Fruit fly (Drosophila melanogaster): Measurements from ENCODE around the gene Nfs1.

The Nfs1 gene

dm6 chr2L:12045578-12045940, 46.1 kb downstream of the Nfs1 start:
- TF ChIP-seq CG14655 (GFP tag; optimal IDR thresholded peaks at IDR 0.05) (no peak), Pif1B (GFP tag; optimal IDR thresholded peaks at IDR 0.05) (no peak), Snoo (tag; optimal IDR thresholded peaks at IDR 0.05) (no peak), CG9948 (tag; optimal IDR thresholded peaks at IDR 0.05) (no peak), Pif1A (GFP tag; optimal IDR thresholded peaks at IDR 0.05) (no peak), CG12605 (GFP tag; IDR thresholded peaks at IDR 0.05) (no peak), EcR (GFP tag; optimal IDR thresholded peaks at IDR 0.05) (no peak), CG13204 (GFP tag; optimal IDR thresholded peaks at IDR 0.05) (no peak), CG8159 (tag; optimal IDR thresholded peaks at IDR 0.05) (no peak), CG32121 (GFP tag; IDR thresholded peaks at IDR 0.05) (no peak), CG17806 (tag; optimal IDR thresholded peaks at IDR 0.05) (no peak), rn (GFP tag; IDR thresholded peaks at IDR 0.05) (no peak), CG15710 (tag; optimal IDR thresholded peaks at IDR 0.05) (no peak), CG34367 (tag; optimal IDR thresholded peaks at IDR 0.05) (no peak), Ets98B (GFP tag; IDR thresholded peaks at IDR 0.05) (no peak), fd96Ca (GFP tag; IDR thresholded peaks at IDR 0.05) (no peak)

dm6 chr2L:12045941-12046855, 46.7 kb downstream of the Nfs1 start, which contains the start of gene CG6770:
Gene CG6770, minus strand, starts transcription at chr2L:12046118.
- TF ChIP-seq D1 (tag; optimal IDR thresholded peaks at IDR 0.05) (peak; percentile 53), CG14655 (GFP tag; optimal IDR thresholded peaks at IDR 0.05) (peak; percentile 80), CG13204 (GFP tag; optimal IDR thresholded peaks at IDR 0.05) (peak; percentile 39), CG4496 (GFP tag; IDR thresholded peaks at IDR 0.05) (peak; percentile 92), Snoo (tag; optimal IDR thresholded peaks at IDR 0.05) (peak; percentile 92), CG15710 (tag; optimal IDR thresholded peaks at IDR 0.05) (peak; percentile 86), CG8301 (tag; optimal IDR thresholded peaks at IDR 0.05) (peak; percentile 72), CG8159 (tag; optimal IDR thresholded peaks at IDR 0.05) (peak; percentile 88), Pif1A (GFP tag; optimal IDR thresholded peaks at IDR 0.05) (peak; percentile 86), CG12605 (GFP tag; IDR thresholded peaks at IDR 0.05) (peak; percentile 90), CG9948 (tag; optimal IDR thresholded peaks at IDR 0.05) (peak; percentile 72), CG34367 (tag; optimal IDR thresholded peaks at IDR 0.05) (peak; percentile 73), CG32121 (GFP tag; IDR thresholded peaks at IDR 0.05) (peak; percentile 86), rn (GFP tag; IDR thresholded peaks at IDR 0.05) (peak; percentile 74), Pif1B (GFP tag; optimal IDR thresholded peaks at IDR 0.05) (peak; percentile 84), CG10348 (GFP tag; IDR thresholded peaks at IDR 0.05) (no peak), Ets98B (GFP tag; IDR thresholded peaks at IDR 0.05) (peak; percentile 89), fd96Ca (GFP tag; IDR thresholded peaks at IDR 0.05) (peak; percentile 86), CG17806 (tag; optimal IDR thresholded peaks at IDR 0.05) (peak; percentile 80), EcR (GFP tag; optimal IDR thresholded peaks at IDR 0.05) (peak; percentile 72), gl (tag; optimal IDR thresholded peaks at IDR 0.05) (peak; percentile 20)

- TF ChIP-seq D1 (tag; optimal IDR thresholded peaks at IDR 0.05) (no peak), CG9948 (tag; optimal IDR thresholded peaks at IDR 0.05) (no peak), fd96Ca (GFP tag; IDR thresholded peaks at IDR 0.05) (no peak), CG17806 (tag; optimal IDR thresholded peaks at IDR 0.05) (no peak), Pif1B (GFP tag; optimal IDR thresholded peaks at IDR 0.05) (no peak), Snoo (tag; optimal IDR thresholded peaks at IDR 0.05) (no peak), CG8301 (tag; optimal IDR thresholded peaks at IDR 0.05) (no peak), EcR (GFP tag; optimal IDR thresholded peaks at IDR 0.05) (no peak), CG4496 (GFP tag; IDR thresholded peaks at IDR 0.05) (no peak), Pif1A (GFP tag; optimal IDR thresholded peaks at IDR 0.05) (no peak), CG12605 (GFP tag; IDR thresholded peaks at IDR 0.05) (no peak), CG14655 (GFP tag; optimal IDR thresholded peaks at IDR 0.05) (no peak), CG32121 (GFP tag; IDR thresholded peaks at IDR 0.05) (no peak)
These were observed 47.4 kb downstream of the Nfs1 start for dm6 chr2L:12046856-12047230.

- TF ChIP-seq CG14655 (GFP tag; optimal IDR thresholded peaks at IDR 0.05) (no peak), Pif1A (GFP tag; optimal IDR thresholded peaks at IDR 0.05) (no peak)
These were observed 49.3 kb downstream of the Nfs1 start, which contains the start of gene Plzf for dm6 chr2L:12048723-12049122. Gene Plzf, minus strand, starts transcription at chr2L:12048918.

DNA sequence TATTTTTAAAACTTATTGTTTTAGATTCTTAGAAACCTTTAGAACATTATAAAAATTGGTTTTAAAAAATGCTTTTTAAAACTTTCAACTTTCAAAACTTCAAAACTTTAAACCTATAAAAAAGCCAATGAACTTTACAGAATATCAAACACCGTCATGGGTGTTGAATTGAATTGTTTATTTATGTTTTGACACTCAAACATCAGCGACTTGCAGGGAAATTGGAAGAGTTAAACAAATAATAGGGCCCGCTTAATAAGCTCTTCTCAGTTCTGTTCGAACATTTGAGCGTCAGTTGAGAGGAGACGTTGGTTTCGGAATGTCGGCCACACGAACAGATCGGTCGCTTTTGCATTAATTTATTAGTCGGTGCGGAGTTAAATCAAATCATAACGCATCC, 49.7 kb downstream of the Nfs1 start, which contains the start of gene PLCXD:
PLCXD (plus strand) TSS at position 286 of the 400 bp plus-strand sequence.
- TF ChIP-seq CG34367 (tag; optimal IDR thresholded peaks at IDR 0.05) (no peak), CG4496 (GFP tag; IDR thresholded peaks at IDR 0.05) (no peak), Snoo (tag; optimal IDR thresholded peaks at IDR 0.05) (no peak), CG9948 (tag; optimal IDR thresholded peaks at IDR 0.05) (no peak), Ets98B (GFP tag; IDR thresholded peaks at IDR 0.05) (no peak), D1 (tag; optimal IDR thresholded peaks at IDR 0.05) (no peak), CG32121 (GFP tag; IDR thresholded peaks at IDR 0.05) (no peak), CG17806 (tag; optimal IDR thresholded peaks at IDR 0.05) (no peak), CG8301 (tag; optimal IDR thresholded peaks at IDR 0.05) (no peak), CG12605 (GFP tag; IDR thresholded peaks at IDR 0.05) (no peak), rn (GFP tag; IDR thresholded peaks at IDR 0.05) (no peak), CG15710 (tag; optimal IDR thresholded peaks at IDR 0.05) (no peak), CG13204 (GFP tag; optimal IDR thresholded peaks at IDR 0.05) (no peak), gl (tag; optimal IDR thresholded peaks at IDR 0.05) (no peak), CG8159 (tag; optimal IDR thresholded peaks at IDR 0.05) (no peak), Pif1B (GFP tag; optimal IDR thresholded peaks at IDR 0.05) (no peak), CG10348 (GFP tag; IDR thresholded peaks at IDR 0.05) (no peak), Pif1A (GFP tag; optimal IDR thresholded peaks at IDR 0.05) (no peak), fd96Ca (GFP tag; IDR thresholded peaks at IDR 0.05) (no peak)

Measured in whole organism, pupa.